Worm (Caenorhabditis elegans): ENCODE measurements around the gene F18C5.5.

F18C5.5 gene

ce11 chrII:6535957-6536424 is 30.5 kb downstream of the F18C5.5 start, which contains the start of gene utp-20 (continued):
- TF ChIP-seq madf-3 (GFP tag; IDR thresholded peaks at IDR 0.05), result no peak

- TF ChIP-seq Y56A3A.18 (GFP tag; IDR thresholded peaks at IDR 0.05), result no peak
- TF ChIP-seq let-526 (GFP tag; IDR thresholded peaks at IDR 0.05), result no peak
Observed at ce11 chrII:6531940-6532339, 34.6 kb downstream of the F18C5.5 start, which contains the start of gene abcx-1. abcx-1 (plus strand) TSS chrII:6532163.

- TF ChIP-seq K12H6.12 (tag; optimal IDR thresholded peaks at IDR 0.05) (no peak), hlh-12 (tag; optimal IDR thresholded peaks at IDR 0.05) (no peak), Y79H2A.3 (GFP tag; conservative IDR thresholded peaks at IDR 0.05) (no peak)
Observed at ce11 chrII:6531527-6531926, 35.0 kb downstream of the F18C5.5 start, which contains the start of gene abch-1. abch-1 (minus strand) TSS chrII:6531627.

ce11 chrII:6528629-6529028 is 37.9 kb downstream of the F18C5.5 start, which contains the start of gene C56E6.4:
C56E6.4 (minus strand) TSS chrII:6528729.
- TF ChIP-seq ceh-27 (GFP tag; optimal IDR thresholded peaks at IDR 0.05) (no peak), egl-44 (GFP tag; IDR thresholded peaks at IDR 0.05) (no peak), attf-3 (GFP tag; conservative IDR thresholded peaks at IDR 0.05) (no peak), C06A6.2 (GFP tag; conservative IDR thresholded peaks at IDR 0.05) (no peak)

- TF ChIP-seq repo-1 (tag; optimal IDR thresholded peaks at IDR 0.05) (peak; percentile 19), nhr-120 (GFP tag; IDR thresholded peaks at IDR 0.05) (no peak), ama-1 (optimal IDR thresholded peaks at IDR 0.05) (peak; percentile 14), ama-1 (GFP tag; optimal IDR thresholded peaks at IDR 0.05) (no peak)
Observed at ce11 chrII:6526136-6526684, 40.3 kb downstream of the F18C5.5 start.

ce11 chrII:6524501-6524977 is 42.0 kb downstream of the F18C5.5 start, which contains the start of gene C56E6.2:
C56E6.2 (plus strand) TSS chrII:6524927.
- TF ChIP-seq let-526 (GFP tag; IDR thresholded peaks at IDR 0.05) (no peak), ceh-40 (GFP tag; IDR thresholded peaks at IDR 0.05) (0 out of 2 replicates have a peak, but pooled peaks have one; percentile 35), unc-62 (GFP tag; optimal IDR thresholded peaks at IDR 0.05) (no peak), nhr-120 (GFP tag; IDR thresholded peaks at IDR 0.05) (no peak), lin-54 (GFP tag; optimal IDR thresholded peaks at IDR 0.05) (no peak), nhr-80 (tag; optimal IDR thresholded peaks at IDR 0.05) (peak; percentile 43), Y67H2A.10 (GFP tag; conservative IDR thresholded peaks at IDR 0.05) (no peak)

- TF ChIP-seq fkh-3 (tag; optimal IDR thresholded peaks at IDR 0.05) (no peak), B0019.2 (GFP tag; conservative IDR thresholded peaks at IDR 0.05) (no peak), aptf-3 (GFP tag; IDR thresholded peaks at IDR 0.05) (no peak)
Observed at ce11 chrII:6523940-6524339, 42.6 kb downstream of the F18C5.5 start.

- TF ChIP-seq nfyb-1 (GFP tag; IDR thresholded peaks at IDR 0.05), result no peak
- TF ChIP-seq madf-10 (tag; optimal IDR thresholded peaks at IDR 0.05), result no peak
- peak; percentile 10 for TF ChIP-seq die-1 (tag; optimal IDR thresholded peaks at IDR 0.05)
- peak; percentile 0 for TF ChIP-seq nhr-90 (tag; optimal IDR thresholded peaks at IDR 0.05)
- 0 out of 2 replicates have a peak, but pooled peaks have one; percentile 29 for TF ChIP-seq lin-26 (GFP tag; IDR thresholded peaks at IDR 0.05)
- TF ChIP-seq mel-28 (tag; optimal IDR thresholded peaks at IDR 0.05; ENCODE audit: borderline replicate concordance), result no peak
- TF ChIP-seq F55B11.4 (tag; optimal IDR thresholded peaks at IDR 0.05; ENCODE audit: borderline replicate concordance, insufficient read depth), result no peak
- no peak for TF ChIP-seq F10E7.11 (tag; optimal IDR thresholded peaks at IDR 0.05)
- TF ChIP-seq dpl-1 (GFP tag; optimal IDR thresholded peaks at IDR 0.05), result no peak
- 0 out of 2 replicates have a peak, but pooled peaks have one; percentile 30 for TF ChIP-seq egl-44 (GFP tag; IDR thresholded peaks at IDR 0.05)
- no peak for TF ChIP-seq snpc-4 (GFP tag; optimal IDR thresholded peaks at IDR 0.05)
- no peak for TF ChIP-seq snpc-4 (tag; optimal IDR thresholded peaks at IDR 0.05)
- peak; percentile 10 for TF ChIP-seq nhr-80 (tag; optimal IDR thresholded peaks at IDR 0.05)
- TF ChIP-seq F39B2.1 (GFP tag; IDR thresholded peaks at IDR 0.05), result no peak
- no peak for TF ChIP-seq mxl-1 (tag; optimal IDR thresholded peaks at IDR 0.05)
- no peak for TF ChIP-seq nhr-179 (tag; optimal IDR thresholded peaks at IDR 0.05)
Observed at ce11 chrII:6522622-6523254, 43.8 kb downstream of the F18C5.5 start.
